Worm (Caenorhabditis elegans): ENCODE measurements around the gene K07F5.16.

The K07F5.16 gene

DNA sequence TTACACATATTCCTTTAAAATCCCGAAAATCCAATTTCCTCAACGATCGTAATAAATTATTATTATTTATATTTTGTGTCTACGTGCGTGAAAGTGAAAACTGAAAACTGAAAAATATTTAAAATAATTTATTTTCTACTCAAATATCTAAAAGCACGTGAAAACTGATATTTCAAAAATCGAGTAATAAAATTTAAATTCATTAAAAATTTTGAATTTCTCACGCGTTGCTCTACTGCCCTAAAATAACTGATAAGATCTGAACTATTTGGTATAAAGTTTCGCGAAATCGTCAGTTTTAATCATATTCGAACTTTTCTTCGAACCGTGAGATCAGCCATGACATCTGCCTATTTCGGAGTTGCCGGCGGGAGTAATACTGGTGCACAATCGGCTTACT lies 11.7 kb upstream of the K07F5.16 start, which contains the start of gene ssq-1:
Gene ssq-1 (plus strand): TSS at position 301 of the 400 bp plus-strand sequence.
- TF ChIP-seq Y67H2A.10 (GFP tag; conservative IDR thresholded peaks at IDR 0.05) = no peak
- TF ChIP-seq nhr-90 (tag; optimal IDR thresholded peaks at IDR 0.05) = no peak
- TF ChIP-seq cebp-2 (GFP tag; IDR thresholded peaks at IDR 0.05) = no peak
- no peak for TF ChIP-seq cebp-1 (GFP tag; IDR thresholded peaks at IDR 0.05)
- TF ChIP-seq cebp-1 (tag; optimal IDR thresholded peaks at IDR 0.05) = no peak
- no peak for TF ChIP-seq pha-4 (tag; optimal IDR thresholded peaks at IDR 0.05)
- TF ChIP-seq tlf-1 (GFP tag; optimal IDR thresholded peaks at IDR 0.05) = no peak
- no peak for TF ChIP-seq F39B2.1 (GFP tag; IDR thresholded peaks at IDR 0.05)
- no peak for TF ChIP-seq madf-10 (tag; optimal IDR thresholded peaks at IDR 0.05)
- TF ChIP-seq sptf-2 (GFP tag; optimal IDR thresholded peaks at IDR 0.05) = no peak
- TF ChIP-seq die-1 (tag; optimal IDR thresholded peaks at IDR 0.05) = no peak
- TF ChIP-seq mes-4 (tag; optimal IDR thresholded peaks at IDR 0.05) = no peak
- TF ChIP-seq let-607 (tag; optimal IDR thresholded peaks at IDR 0.05) = no peak
- no peak for TF ChIP-seq nhr-179 (tag; optimal IDR thresholded peaks at IDR 0.05)
- no peak for TF ChIP-seq lsy-27 (tag; optimal IDR thresholded peaks at IDR 0.05; ENCODE audit: borderline replicate concordance, insufficient read depth)
- no peak for TF ChIP-seq F57A8.1 (GFP tag; optimal IDR thresholded peaks at IDR 0.05)
- no peak for TF ChIP-seq ztf-6 (GFP tag; IDR thresholded peaks at IDR 0.05)
- TF ChIP-seq Y79H2A.3 (GFP tag; conservative IDR thresholded peaks at IDR 0.05) = no peak
- TF ChIP-seq atf-7 (tag; optimal IDR thresholded peaks at IDR 0.05) = no peak

DNA sequence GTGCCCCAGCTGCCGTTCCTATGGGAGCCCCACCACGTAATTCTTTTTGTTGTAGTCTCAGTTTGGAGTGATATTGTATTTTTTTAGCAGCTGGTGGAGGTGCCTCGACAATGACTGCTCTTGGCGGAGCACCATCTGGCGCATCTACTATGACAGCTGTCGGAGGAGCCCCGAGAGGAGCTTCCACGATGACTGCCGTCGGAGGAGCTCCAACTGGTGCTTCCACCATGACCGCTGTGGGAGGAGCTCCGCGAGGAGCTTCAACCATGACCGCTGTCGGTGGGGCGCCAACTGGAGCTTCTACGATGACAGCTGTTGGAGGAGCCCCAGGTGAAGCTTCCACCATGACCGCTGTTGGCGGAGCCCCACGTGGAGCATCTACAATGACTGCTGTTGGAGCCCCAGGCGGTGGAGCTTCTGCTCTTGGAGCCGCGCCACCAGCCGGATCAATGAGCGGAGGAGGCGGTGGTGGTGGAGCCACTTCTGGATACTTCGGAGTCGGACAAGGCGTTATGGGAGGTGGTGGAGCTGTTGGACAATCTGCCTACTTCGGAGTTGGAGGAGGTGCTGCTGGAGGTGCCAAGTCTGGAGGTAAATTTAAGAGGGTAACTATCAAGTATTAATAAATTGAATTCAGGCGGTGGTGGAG lies 11.0 kb upstream of the K07F5.16 start:
- TF ChIP-seq hlh-26 (GFP tag; conservative IDR thresholded peaks at IDR 0.05) = 0 out of 2 replicates have a peak, but pooled peaks have one; percentile 24
- no peak for TF ChIP-seq die-1 (tag; optimal IDR thresholded peaks at IDR 0.05)
- TF ChIP-seq nhr-120 (GFP tag; IDR thresholded peaks at IDR 0.05) = 0 out of 2 replicates have a peak, but pooled peaks have one; percentile 9
- TF ChIP-seq madf-8 (GFP tag; conservative IDR thresholded peaks at IDR 0.05) = no peak
- peak; percentile 73 for TF ChIP-seq egrh-3 (GFP tag; IDR thresholded peaks at IDR 0.05)
- TF ChIP-seq Y56A3A.18 (GFP tag; IDR thresholded peaks at IDR 0.05) = 0 out of 2 replicates have a peak, but pooled peaks have one; percentile 20
- TF ChIP-seq K11D2.4 (GFP tag; IDR thresholded peaks at IDR 0.05) = no peak
- TF ChIP-seq ztf-28 (GFP tag; IDR thresholded peaks at IDR 0.05) = no peak
- TF ChIP-seq fkh-3 (tag; optimal IDR thresholded peaks at IDR 0.05) = no peak
- 0 out of 2 replicates have a peak, but pooled peaks have one; percentile 2 for TF ChIP-seq madf-3 (GFP tag; IDR thresholded peaks at IDR 0.05)
- TF ChIP-seq zfh-2 (GFP tag; conservative IDR thresholded peaks at IDR 0.05) = peak; percentile 76
- no peak for TF ChIP-seq ZK185.1 (tag; optimal IDR thresholded peaks at IDR 0.05; ENCODE audit: poor library complexity, severe bottlenecking)
- no peak for TF ChIP-seq ceh-40 (GFP tag; IDR thresholded peaks at IDR 0.05)
- TF ChIP-seq bed-2 (GFP tag; IDR thresholded peaks at IDR 0.05) = no peak
- TF ChIP-seq mcd-1 (GFP tag; IDR thresholded peaks at IDR 0.05) = 0 out of 2 replicates have a peak, but pooled peaks have one; percentile 5
- no peak for TF ChIP-seq ztf-26 (tag; optimal IDR thresholded peaks at IDR 0.05)

DNA sequence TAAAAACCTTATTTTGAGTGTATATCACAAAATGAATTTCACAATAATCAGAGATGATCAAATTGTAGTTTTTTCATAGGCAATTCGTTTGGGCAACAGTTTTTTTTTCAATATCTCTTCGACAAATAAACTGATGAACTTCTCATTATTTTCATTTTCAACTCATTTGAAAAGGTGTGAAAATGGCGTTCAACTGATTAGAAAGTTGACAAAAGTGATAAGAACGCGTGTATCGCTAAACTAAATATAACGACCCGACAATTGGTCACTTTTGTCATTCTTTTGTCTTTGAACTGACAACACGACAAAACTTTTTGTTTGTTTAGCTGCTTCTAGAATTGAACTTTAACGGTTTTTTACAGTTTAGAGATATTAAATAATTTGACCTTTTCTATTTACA lies 9.0 kb upstream of the K07F5.16 start:
- TF ChIP-seq nhr-80 (tag; optimal IDR thresholded peaks at IDR 0.05) (peak; percentile 28), T26A5.8 (tag; optimal IDR thresholded peaks at IDR 0.05) (no peak), dpff-1 (tag; optimal IDR thresholded peaks at IDR 0.05) (no peak)

All from whole organism, young adult.